Worm (Caenorhabditis elegans) whole organism, L1 larva: ENCODE data around the gene fip-2.
A peak's percentile ranks its signal among the peaks of the same experiment; 100 is the strongest.

ENCODE experiments used
- C16A3.4 ChIP-seq: fragments of 150-350 bp; optimal IDR thresholded peaks from 2 replicates; lab custom pipeline; 2014; ENCODE audit warnings: missing biosample characterization, missing genetic modification characterization
- F16B12.6 ChIP-seq: fragments of 150-350 bp; optimal IDR thresholded peaks from 2 replicates; lab custom pipeline; 2014; ENCODE audit warnings: missing biosample characterization, missing genetic modification characterization
- aha-1 ChIP-seq: fragments of 150-350 bp; optimal IDR thresholded peaks from 2 replicates; lab custom pipeline; 2014; ENCODE audit warnings: missing biosample characterization, missing genetic modification characterization
- alr-1 ChIP-seq: fragments of 200-800 bp; sonication (Bioruptor generic); optimal IDR thresholded peaks from 2 replicates; lab custom pipeline; 2018; ENCODE audit warnings: borderline replicate concordance, mild to moderate bottlenecking, missing genetic modification characterization, missing compliant biosample characterization
- ama-1 ChIP-seq: fragments of 150-350 bp; optimal IDR thresholded peaks from 2 replicates; lab custom pipeline; 2014
- ceh-82 ChIP-seq, 3 experiments: fragments of 150-350 bp in 1 of 3; sonication (generic microtip) in 2 of 3; optimal IDR thresholded peaks; 2 replicates each; lab custom pipeline; 2014 to 2017; ENCODE audit warnings: missing biosample characterization in 3 of 3, missing genetic modification characterization in 3 of 3
- ceh-88 ChIP-seq: fragments of 200-800 bp; sonication (Bioruptor generic); IDR thresholded peaks from 2 replicates; pipeline ENCODE4 v1.3.6; 2022; ENCODE audit warnings: missing genetic modification characterization, missing compliant biosample characterization
- ces-1 ChIP-seq: fragments of 150-350 bp; optimal IDR thresholded peaks from 2 replicates; lab custom pipeline; 2014; ENCODE audit warnings: missing biosample characterization, missing genetic modification reagents, missing genetic modification characterization
- dsc-1 ChIP-seq: sonication (generic microtip); optimal IDR thresholded peaks from 2 replicates; lab custom pipeline; 2016; ENCODE audit warnings: mild to moderate bottlenecking, missing genetic modification characterization, missing compliant biosample characterization
- efl-1 ChIP-seq, 4 experiments: fragments of 150-350 bp; optimal IDR thresholded peaks in 3 of 4; peaks in 1 of 4; 1 replicate in 1 of 4; 2 replicates in 3 of 4; lab custom pipeline; 2014; ENCODE audit warnings: missing biosample characterization in 2 of 4, missing genetic modification characterization in 2 of 4, missing genetic modification reagents in 2 of 4
- efl-3 ChIP-seq: fragments of 200-800 bp; sonication (Bioruptor generic); optimal IDR thresholded peaks from 2 replicates; lab custom pipeline; 2018; ENCODE audit warnings: mild to moderate bottlenecking, missing genetic modification characterization, missing compliant biosample characterization
- egl-27 ChIP-seq, 2 experiments: fragments of 150-350 bp in 1 of 2; sonication (generic microtip); optimal IDR thresholded peaks; 3 replicates each; lab custom pipeline; 2017 to 2018; ENCODE audit warnings: missing biosample characterization in 2 of 2, missing genetic modification characterization in 2 of 2, missing genetic modification reagents in 2 of 2
- elt-2 ChIP-seq: sonication (generic microtip); optimal IDR thresholded peaks from 2 replicates; lab custom pipeline; 2016; ENCODE audit warnings: missing genetic modification characterization, mild to moderate bottlenecking, inconsistent platforms, missing compliant biosample characterization, missing genetic modification reagents
- fkh-4 ChIP-seq: sonication (generic microtip); optimal IDR thresholded peaks from 2 replicates; lab custom pipeline; 2016; ENCODE audit warnings: missing compliant biosample characterization, missing genetic modification characterization, borderline replicate concordance
- fos-1 ChIP-seq: fragments of 150-350 bp; optimal IDR thresholded peaks from 2 replicates; lab custom pipeline; 2014; ENCODE audit warnings: missing biosample characterization, missing genetic modification characterization
- hlh-17 ChIP-seq: fragments of 200-800 bp; sonication (Bioruptor generic); optimal IDR thresholded peaks from 2 replicates; lab custom pipeline; 2018; ENCODE audit warnings: missing genetic modification characterization, mild to moderate bottlenecking, missing compliant biosample characterization, moderate library complexity, borderline replicate concordance
- lin-13 ChIP-seq: fragments of 150-350 bp; optimal IDR thresholded peaks from 2 replicates; lab custom pipeline; 2014; ENCODE audit warnings: missing biosample characterization, missing genetic modification reagents, missing genetic modification characterization
- lin-14 ChIP-seq: fragments of 200-800 bp; sonication (Bioruptor generic); optimal IDR thresholded peaks from 2 replicates; lab custom pipeline; 2018; ENCODE audit warnings: mild to moderate bottlenecking, missing genetic modification characterization, moderate library complexity, missing compliant biosample characterization
- lin-35 ChIP-seq, 2 experiments: fragments of 150-350 bp; optimal IDR thresholded peaks; 2 replicates each; lab custom pipeline; 2014; ENCODE audit warnings: missing biosample characterization in 2 of 2, missing genetic modification characterization in 2 of 2, missing genetic modification reagents in 2 of 2
- lir-3 ChIP-seq: sonication (generic microtip); optimal IDR thresholded peaks from 2 replicates; lab custom pipeline; 2016; ENCODE audit warnings: mild to moderate bottlenecking, missing genetic modification characterization, moderate library complexity, missing compliant biosample characterization; ENCODE audit not compliant: poor library complexity
- mep-1 ChIP-seq: fragments of 150-350 bp; optimal IDR thresholded peaks from 2 replicates; lab custom pipeline; 2014; ENCODE audit warnings: missing biosample characterization, missing genetic modification characterization
- nhr-11 ChIP-seq: fragments of 150-350 bp; optimal IDR thresholded peaks from 2 replicates; lab custom pipeline; 2014; ENCODE audit warnings: missing biosample characterization, missing genetic modification characterization
- nhr-12 ChIP-seq: sonication (generic microtip); optimal IDR thresholded peaks from 2 replicates; lab custom pipeline; 2017; ENCODE audit warnings: missing biosample characterization, missing genetic modification characterization
- nhr-20 ChIP-seq: sonication (generic microtip); optimal IDR thresholded peaks from 2 replicates; lab custom pipeline; 2016; ENCODE audit warnings: mild to moderate bottlenecking, missing genetic modification characterization, missing compliant biosample characterization
- nhr-28 ChIP-seq: fragments of 150-350 bp; optimal IDR thresholded peaks from 2 replicates; lab custom pipeline; 2014; ENCODE audit warnings: missing biosample characterization, missing genetic modification characterization
- nhr-76 ChIP-seq: sonication (generic microtip); optimal IDR thresholded peaks from 2 replicates; lab custom pipeline; 2017; ENCODE audit warnings: missing biosample characterization, missing genetic modification characterization
- nhr-85 ChIP-seq: sonication (generic microtip); peaks from one replicate; lab custom pipeline; 2016; ENCODE audit warnings: missing genetic modification characterization, inconsistent platforms, missing compliant biosample characterization
- nhr-90 ChIP-seq: sonication (generic microtip); optimal IDR thresholded peaks from 2 replicates; lab custom pipeline; 2016; ENCODE audit warnings: mild to moderate bottlenecking, missing genetic modification characterization, missing compliant biosample characterization; ENCODE audit not compliant: poor library complexity
- pax-3 ChIP-seq: fragments of 200-800 bp; sonication (Bioruptor generic); optimal IDR thresholded peaks from 2 replicates; lab custom pipeline; 2018; ENCODE audit warnings: mild to moderate bottlenecking, missing genetic modification characterization, moderate library complexity, missing compliant biosample characterization
- pqm-1 ChIP-seq: sonication (generic microtip); optimal IDR thresholded peaks from 3 replicates; lab custom pipeline; 2017; ENCODE audit warnings: missing biosample characterization, missing genetic modification characterization
- skn-1 ChIP-seq: fragments of 150-350 bp; optimal IDR thresholded peaks from 2 replicates; lab custom pipeline; 2014; ENCODE audit warnings: missing biosample characterization, missing genetic modification characterization
- snpc-4 ChIP-seq: fragments of 150-350 bp; optimal IDR thresholded peaks from 2 replicates; lab custom pipeline; 2014; ENCODE audit warnings: missing biosample characterization, missing genetic modification characterization
- sptf-1 ChIP-seq: fragments of 150-350 bp; optimal IDR thresholded peaks from 2 replicates; lab custom pipeline; 2014; ENCODE audit warnings: missing biosample characterization, missing genetic modification characterization
- sup-37 ChIP-seq: fragments of 200-800 bp; sonication (Bioruptor generic); optimal IDR thresholded peaks from 2 replicates; lab custom pipeline; 2018; ENCODE audit warnings: mild to moderate bottlenecking, missing genetic modification characterization, missing compliant biosample characterization
- swsn-7 ChIP-seq: sonication (generic microtip); optimal IDR thresholded peaks from 2 replicates; lab custom pipeline; 2016; ENCODE audit warnings: missing genetic modification characterization, missing compliant biosample characterization
- tbx-2 ChIP-seq: sonication (generic microtip); optimal IDR thresholded peaks from 2 replicates; lab custom pipeline; 2016; ENCODE audit warnings: missing genetic modification characterization, missing compliant biosample characterization
- unc-130 ChIP-seq: fragments of 150-350 bp; optimal IDR thresholded peaks from 2 replicates; lab custom pipeline; 2017; ENCODE audit warnings: missing biosample characterization, missing genetic modification characterization, inconsistent platforms
- unc-62 ChIP-seq: fragments of 150-350 bp; optimal IDR thresholded peaks from 2 replicates; lab custom pipeline; 2014; ENCODE audit warnings: missing biosample characterization, missing genetic modification reagents, missing genetic modification characterization
- zip-4 ChIP-seq: fragments of 200-800 bp; sonication (Bioruptor generic); optimal IDR thresholded peaks from 2 replicates; lab custom pipeline; 2018; ENCODE audit warnings: mild to moderate bottlenecking, missing genetic modification characterization, moderate library complexity, missing compliant biosample characterization
- ztf-11 ChIP-seq, 2 experiments: sonication (generic microtip); optimal IDR thresholded peaks; 2 replicates each; lab custom pipeline; 2016 to 2017; ENCODE audit warnings: missing genetic modification characterization in 2 of 2, missing biosample characterization in 1 of 2, missing compliant biosample characterization in 1 of 2

Gene fip-2

ce11 chrV:9095613-9096317, 28.0 kb downstream of the fip-2 start, which contains the start of gene F21C10.10 (continued):
- TF ChIP-seq pax-3 (peak; percentile 16), tbx-2 (tag; lab: Kevin White, UChicago) (peak; percentile 86), dsc-1 (peak; percentile 21), pqm-1 (no peak), nhr-90 (tag; lab: Kevin White, UChicago) (peak; percentile 84), ztf-11 (tag; optimal IDR thresholded peaks at IDR 0.05; lab: Kevin White, UChicago) (no peak), swsn-7 (peak; percentile 62), snpc-4 (tag; lab: Kevin White, UChicago) (peak; percentile 67), nhr-12 (no peak), unc-62 (no peak), nhr-76 (tag; lab: Kevin White, UChicago) (no peak), ceh-82 (tag; optimal IDR thresholded peaks at IDR 0.05; lab: Kevin White, UChicago) (peak in 2 of 3 experiments; percentile 9 to 31), zip-4 (GFP tag; lab: Kevin White, UChicago) (no peak), sup-37 (peak; percentile 8), skn-1 (peak; percentile 77), lin-13 (GFP tag; lab: Kevin White, UChicago) (peak; percentile 59), F16B12.6 (no peak), alr-1 (no peak), unc-130 (tag; lab: Kevin White, UChicago) (peak; percentile 9), efl-3 (no peak), nhr-11 (tag; lab: Kevin White, UChicago) (peak; percentile 23), fkh-4 (no peak), nhr-28 (tag; lab: Kevin White, UChicago) (no peak), fos-1 (no peak), mep-1 (tag; lab: Kevin White, UChicago) (peak; percentile 87), hlh-17 (GFP tag; lab: Kevin White, UChicago) (no peak), egl-27 (tag; optimal IDR thresholded peaks at IDR 0.05; lab: Kevin White, UChicago) (peak; percentile 33 to 39), sptf-1 (no peak), ceh-88 (GFP tag; lab: Robert Waterston, UW) (no peak), ces-1 (GFP tag; lab: Kevin White, UChicago) (no peak)

DNA sequence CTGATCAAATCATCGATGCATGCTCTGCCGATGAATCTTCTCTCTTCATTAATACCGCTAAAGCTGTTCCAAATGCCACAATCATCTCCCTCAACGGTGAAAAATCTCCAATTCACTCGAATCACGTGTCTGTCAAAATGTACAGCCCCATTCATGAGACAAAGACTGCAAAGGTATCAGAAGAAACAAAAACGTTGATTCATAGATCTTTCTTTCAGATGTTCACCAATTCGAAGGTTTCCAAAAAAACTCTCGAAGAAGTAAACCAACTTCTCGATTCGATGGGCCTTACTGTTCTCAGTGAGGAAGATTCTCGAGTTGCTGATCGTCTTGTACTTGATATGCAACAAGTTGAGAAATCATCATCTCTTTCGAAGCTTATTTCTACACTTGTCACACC, 28.9 kb downstream of the fip-2 start:
- TF ChIP-seq ama-1 = peak; percentile 18
- peak; percentile 15 for TF ChIP-seq nhr-20 (tag; lab: Kevin White, UChicago)
- peak; percentile 14 for TF ChIP-seq lin-14 (GFP tag; lab: Kevin White, UChicago)
- TF ChIP-seq efl-1 (optimal IDR thresholded peaks at IDR 0.05; lab: Kevin White, UChicago) = no peak
- peak in 1 of 2 experiments; percentile 72 for TF ChIP-seq efl-1 (GFP tag; optimal IDR thresholded peaks at IDR 0.05 in 1 of 2; lab: Kevin White, UChicago)
- TF ChIP-seq alr-1 = no peak
- no peak for TF ChIP-seq aha-1 (tag; lab: Kevin White, UChicago)
- peak in 1 of 2 experiments; percentile 2 for TF ChIP-seq lin-35 (GFP tag; optimal IDR thresholded peaks at IDR 0.05; lab: Kevin White, UChicago)
- TF ChIP-seq nhr-85 = peak; percentile 59
- TF ChIP-seq unc-62 = no peak
- TF ChIP-seq C16A3.4 (tag; lab: Kevin White, UChicago) = peak; percentile 1

ce11 chrV:9097213-9097612, 29.4 kb downstream of the fip-2 start:
- TF ChIP-seq elt-2 (tag; lab: Kevin White, UChicago) (peak; percentile 9), ztf-11 (tag; optimal IDR thresholded peaks at IDR 0.05; lab: Kevin White, UChicago) (no peak), lin-35 (GFP tag; optimal IDR thresholded peaks at IDR 0.05; lab: Kevin White, UChicago) (peak in 1 of 2 experiments; percentile 24), ceh-88 (GFP tag; lab: Robert Waterston, UW) (0 out of 2 replicates have a peak, but pooled peaks have one; percentile 19), nhr-85 (no peak), lir-3 (tag; lab: Kevin White, UChicago) (peak; percentile 44)
